Worm (Caenorhabditis elegans) whole organism, late embryonic: ENCODE data around the gene egrh-3.

Source experiments
- C08G9.2 ChIP-seq: sonication (generic microtip); optimal IDR thresholded peaks from 2 replicates; lab custom pipeline; 2016; ENCODE audit warnings: mild to moderate bottlenecking, missing genetic modification characterization, moderate library complexity, missing compliant biosample characterization
- C38D4.7 ChIP-seq: fragments of 200-800 bp; sonication (Bioruptor generic); optimal IDR thresholded peaks from 2 replicates; lab custom pipeline; 2018; ENCODE audit warnings: mild to moderate bottlenecking, missing genetic modification characterization, moderate library complexity, missing compliant biosample characterization
- F13H6.1 ChIP-seq: sonication (generic microtip); optimal IDR thresholded peaks from 2 replicates; lab custom pipeline; 2016; ENCODE audit warnings: missing genetic modification characterization, missing compliant biosample characterization
- T23F11.4 ChIP-seq: fragments of 200-800 bp; sonication (Bioruptor generic); optimal IDR thresholded peaks from 2 replicates; lab custom pipeline; 2018; ENCODE audit warnings: mild to moderate bottlenecking, missing genetic modification characterization, missing compliant biosample characterization
- ama-1 ChIP-seq: fragments of 150-350 bp; optimal IDR thresholded peaks from 2 replicates; lab custom pipeline; 2014
- ceh-14 ChIP-seq: sonication (generic microtip); optimal IDR thresholded peaks from 2 replicates; lab custom pipeline; 2016; ENCODE audit warnings: missing genotype, missing genetic modification characterization, missing compliant biosample characterization
- ceh-18 ChIP-seq: sonication (generic microtip); optimal IDR thresholded peaks from 2 replicates; lab custom pipeline; 2016; ENCODE audit warnings: missing genetic modification characterization, missing compliant biosample characterization
- ceh-19 ChIP-seq: fragments of 200-800 bp; sonication (Bioruptor generic); optimal IDR thresholded peaks from 2 replicates; lab custom pipeline; 2018; ENCODE audit warnings: mild to moderate bottlenecking, missing genetic modification characterization, missing compliant biosample characterization
- ceh-30 ChIP-seq: fragments of 150-350 bp; optimal IDR thresholded peaks from 2 replicates; lab custom pipeline; 2014; ENCODE audit warnings: missing biosample characterization, missing genetic modification characterization
- ceh-34 ChIP-seq: sonication (generic microtip); optimal IDR thresholded peaks from 2 replicates; lab custom pipeline; 2016; ENCODE audit warnings: mild to moderate bottlenecking, missing genetic modification characterization, missing compliant biosample characterization
- ceh-45 ChIP-seq: fragments of 200-800 bp; sonication (Bioruptor generic); IDR thresholded peaks from 2 replicates; pipeline ENCODE4 v1.3.6; 2022; ENCODE audit warnings: missing genetic modification reagents, missing genetic modification characterization, missing compliant biosample characterization
- ceh-48 ChIP-seq: sonication (generic microtip); optimal IDR thresholded peaks from 2 replicates; lab custom pipeline; 2016; ENCODE audit warnings: missing genetic modification characterization, inconsistent platforms, missing compliant biosample characterization
- ceh-6 ChIP-seq: fragments of 200-800 bp; sonication (Bioruptor generic); optimal IDR thresholded peaks from 2 replicates; lab custom pipeline; 2018; ENCODE audit warnings: mild to moderate bottlenecking, missing genetic modification characterization, missing compliant biosample characterization
- che-1 ChIP-seq: sonication (generic microtip); optimal IDR thresholded peaks from 2 replicates; lab custom pipeline; 2016; ENCODE audit warnings: mild to moderate bottlenecking, missing genetic modification characterization, missing compliant biosample characterization
- dve-1 ChIP-seq: sonication (generic microtip); optimal IDR thresholded peaks from 2 replicates; lab custom pipeline; 2017; ENCODE audit warnings: antibody characterized with exemption, mild to moderate bottlenecking, missing genetic modification characterization, missing compliant biosample characterization
- ets-4 ChIP-seq: sonication (generic microtip); optimal IDR thresholded peaks from 2 replicates; lab custom pipeline; 2016; ENCODE audit warnings: missing genetic modification characterization, missing compliant biosample characterization
- eyg-1 ChIP-seq: sonication (generic microtip); optimal IDR thresholded peaks from 2 replicates; lab custom pipeline; 2016; ENCODE audit warnings: missing genotype, missing genetic modification characterization, missing compliant biosample characterization
- fkh-10 ChIP-seq: fragments of 150-350 bp; optimal IDR thresholded peaks from 2 replicates; lab custom pipeline; 2014; ENCODE audit warnings: missing biosample characterization, missing genetic modification reagents, missing genetic modification characterization
- fkh-6 ChIP-seq: sonication (generic microtip); optimal IDR thresholded peaks from 2 replicates; lab custom pipeline; 2016; ENCODE audit warnings: missing genetic modification characterization, missing compliant biosample characterization
- gmeb-2 ChIP-seq: sonication (generic microtip); optimal IDR thresholded peaks from 2 replicates; lab custom pipeline; 2016; ENCODE audit warnings: missing genetic modification characterization, inconsistent platforms, missing compliant biosample characterization
- hlh-15 ChIP-seq: sonication (generic microtip); optimal IDR thresholded peaks from 2 replicates; lab custom pipeline; 2016; ENCODE audit warnings: missing genetic modification characterization, missing compliant biosample characterization
- hlh-6 ChIP-seq: sonication (generic microtip); optimal IDR thresholded peaks from 2 replicates; lab custom pipeline; 2016; ENCODE audit warnings: missing genotype, missing genetic modification characterization, missing compliant biosample characterization
- hlh-8 ChIP-seq: sonication (generic microtip); optimal IDR thresholded peaks from 2 replicates; lab custom pipeline; 2016; ENCODE audit warnings: missing genotype, missing genetic modification characterization, missing compliant biosample characterization
- nfya-1 ChIP-seq: sonication (generic microtip); optimal IDR thresholded peaks from 2 replicates; lab custom pipeline; 2017; ENCODE audit warnings: missing genetic modification characterization, mild to moderate bottlenecking, missing compliant biosample characterization, antibody characterized with exemption, moderate library complexity
- pat-9 ChIP-seq: fragments of 200-800 bp; sonication (Bioruptor generic); optimal IDR thresholded peaks from 2 replicates; lab custom pipeline; 2018; ENCODE audit warnings: mild to moderate bottlenecking, missing genetic modification characterization, moderate library complexity, missing compliant biosample characterization
- ref-2 ChIP-seq: sonication (generic microtip); optimal IDR thresholded peaks from 2 replicates; lab custom pipeline; 2016; ENCODE audit warnings: missing genetic modification characterization, missing compliant biosample characterization
- rnt-1 ChIP-seq: sonication (generic microtip); optimal IDR thresholded peaks from 2 replicates; lab custom pipeline; 2016; ENCODE audit warnings: missing genetic modification characterization, missing compliant biosample characterization
- tbx-2 ChIP-seq: sonication (generic microtip); optimal IDR thresholded peaks from 2 replicates; lab custom pipeline; 2016; ENCODE audit warnings: missing genetic modification characterization, missing compliant biosample characterization
- unc-42 ChIP-seq: sonication (generic microtip); optimal IDR thresholded peaks from 2 replicates; lab custom pipeline; 2016; ENCODE audit warnings: missing genotype, missing genetic modification characterization, missing compliant biosample characterization
- unc-55 ChIP-seq: sonication (generic microtip); optimal IDR thresholded peaks from 2 replicates; lab custom pipeline; 2017; ENCODE audit warnings: missing biosample characterization, missing genetic modification reagents, missing genetic modification characterization

The egrh-3 gene

DNA sequence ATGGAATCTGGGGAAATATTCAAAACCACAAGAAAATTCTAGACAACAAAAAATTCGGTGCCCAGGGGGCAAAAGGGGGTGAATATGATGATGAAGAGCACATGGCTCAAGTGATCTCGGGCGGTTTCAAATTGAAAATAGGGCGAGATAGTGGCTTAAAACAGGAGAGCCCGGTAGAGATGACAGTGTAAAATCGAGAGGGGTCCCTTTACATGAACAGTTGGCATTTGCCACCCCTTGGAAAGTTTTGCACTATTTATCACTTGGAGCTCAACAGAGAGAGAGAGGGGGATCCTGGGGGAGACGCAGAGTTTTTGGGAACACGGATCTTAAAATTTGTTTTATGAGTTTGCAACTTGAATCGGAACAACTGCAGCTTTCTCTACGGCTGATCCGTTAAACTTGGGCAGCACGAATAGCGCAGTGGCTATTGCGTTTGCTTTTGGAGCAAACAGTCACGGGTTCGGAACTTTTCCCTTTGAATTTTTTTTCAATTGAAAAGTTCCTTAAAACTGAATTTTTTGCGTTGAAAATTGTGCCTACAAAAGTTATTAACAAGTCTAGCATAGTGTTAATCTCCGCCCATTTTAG lies 23.1 kb downstream of the egrh-3 start:
- TF ChIP-seq ref-2 (tag; lab: Kevin White, UChicago) = peak; percentile 14
- peak; percentile 13 for TF ChIP-seq pat-9 (tag; lab: Kevin White, UChicago)
- peak; percentile 64 for TF ChIP-seq ceh-18 (tag; lab: Kevin White, UChicago)
- peak; percentile 27 for TF ChIP-seq ceh-34 (tag; lab: Kevin White, UChicago)
- TF ChIP-seq hlh-6 (tag; lab: Kevin White, UChicago) = no peak
- TF ChIP-seq unc-55 (GFP tag; lab: Kevin White, UChicago) = peak; percentile 32
- TF ChIP-seq ceh-30 (tag; lab: Kevin White, UChicago) = peak; percentile 14
- TF ChIP-seq F13H6.1 (tag; lab: Kevin White, UChicago) = no peak
- no peak for TF ChIP-seq ceh-19 (GFP tag; lab: Kevin White, UChicago)
- TF ChIP-seq gmeb-2 (tag; lab: Kevin White, UChicago) = no peak
- peak; percentile 12 for TF ChIP-seq hlh-8 (tag; lab: Kevin White, UChicago)
- peak; percentile 63 for TF ChIP-seq rnt-1

DNA sequence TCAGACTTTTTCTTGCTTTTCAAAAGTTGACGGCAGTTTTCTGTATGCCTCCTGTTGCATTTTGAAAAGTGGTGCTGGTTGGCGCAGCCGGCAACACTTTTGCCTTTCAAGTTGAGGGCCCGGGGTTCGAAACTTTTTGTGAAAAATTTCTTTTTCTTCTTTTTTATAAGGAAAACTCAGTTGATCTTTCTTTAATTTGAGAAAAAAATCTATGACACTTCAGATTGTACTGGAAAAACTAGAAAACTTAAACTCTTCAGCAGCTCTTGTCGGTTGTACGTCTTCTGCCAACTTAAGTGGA lies 23.7 kb downstream of the egrh-3 start:
- TF ChIP-seq ceh-45 (GFP tag; lab: Robert Waterston, UW) (no peak), tbx-2 (tag; lab: Kevin White, UChicago) (no peak), eyg-1 (tag; lab: Kevin White, UChicago) (no peak), ref-2 (tag; lab: Kevin White, UChicago) (no peak), rnt-1 (no peak), ceh-48 (no peak), ets-4 (tag; lab: Kevin White, UChicago) (no peak)
- TF ChIP-seq, all 69 proteins: peak for 0

DNA sequence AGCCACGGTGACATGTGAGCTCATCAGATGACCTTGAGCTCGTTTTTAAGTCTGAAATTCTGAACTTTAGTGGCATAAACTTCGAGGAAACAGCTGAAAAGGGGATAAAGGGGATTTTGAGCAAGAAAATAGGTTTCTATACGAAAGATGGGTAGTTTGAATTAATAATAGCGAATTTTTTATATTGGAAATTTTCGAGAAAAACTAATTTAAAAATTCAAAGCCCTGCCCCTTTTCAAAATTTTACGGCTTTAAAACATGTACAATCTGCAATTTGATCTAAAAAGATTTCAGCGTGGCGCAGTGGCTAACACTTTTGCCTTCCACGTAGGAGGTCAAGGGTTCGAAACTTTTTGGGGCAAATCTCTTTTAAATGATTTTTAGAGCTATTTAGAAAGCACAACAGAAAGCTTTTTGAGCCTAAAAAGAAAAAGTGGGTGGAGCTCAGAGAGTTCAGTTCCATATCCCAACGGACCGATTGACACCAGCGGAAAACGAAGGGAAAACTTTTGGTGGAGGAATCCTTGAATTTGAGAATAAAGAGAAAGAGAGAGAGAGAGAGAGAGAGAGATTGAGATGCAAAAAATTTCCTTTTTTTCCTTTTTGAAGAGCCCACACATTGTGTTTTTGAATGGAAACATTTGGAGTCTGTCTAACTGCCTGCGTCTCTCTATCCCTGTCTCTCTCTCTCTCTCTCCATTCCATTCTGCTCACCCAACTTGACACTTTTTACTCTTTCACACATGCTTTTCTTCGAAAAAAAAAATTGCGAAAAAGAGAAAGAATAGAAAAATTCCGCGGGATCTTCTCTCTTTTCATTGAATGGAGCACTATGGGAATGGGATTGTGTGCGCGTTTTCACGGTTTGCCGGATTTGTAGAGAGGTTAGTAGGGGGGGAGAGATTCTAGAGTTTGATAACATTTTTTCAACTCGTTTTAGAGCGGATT lies 24.3 kb downstream of the egrh-3 start, which contains the start of gene Y69A2AR.31:
TSS of gene Y69A2AR.31 (minus strand) at position 51 of the 948 bp plus-strand sequence.
- no peak for TF ChIP-seq che-1
- TF ChIP-seq nfya-1 (tag; lab: Kevin White, UChicago) = peak; percentile 3

DNA sequence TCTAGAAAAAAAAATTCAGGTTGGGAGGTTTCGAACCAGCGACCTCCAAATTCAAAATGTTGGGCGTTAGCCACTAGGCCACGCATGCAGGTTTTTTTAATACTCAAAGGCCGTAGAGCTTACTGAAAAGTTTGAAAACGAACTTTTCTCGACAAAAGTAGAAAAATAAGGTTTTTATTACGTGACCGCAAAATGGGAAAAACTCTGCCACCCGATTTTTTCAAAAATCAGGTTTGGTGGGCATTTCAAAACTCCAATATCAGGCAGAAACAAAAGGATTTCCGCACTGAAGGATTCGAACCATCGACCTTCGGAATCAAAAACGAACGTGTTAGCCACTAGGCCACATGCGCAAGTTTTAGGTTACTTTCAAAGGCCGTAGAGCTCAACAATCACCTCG lies 29.8 kb downstream of the egrh-3 start:
- TF ChIP-seq C08G9.2 (tag; lab: Kevin White, UChicago) (no peak), hlh-15 (no peak), ceh-6 (GFP tag; lab: Kevin White, UChicago) (no peak), dve-1 (tag; lab: Kevin White, UChicago) (no peak), fkh-6 (tag; lab: Kevin White, UChicago) (no peak)
- TF ChIP-seq, all 69 proteins: peak for 0

DNA sequence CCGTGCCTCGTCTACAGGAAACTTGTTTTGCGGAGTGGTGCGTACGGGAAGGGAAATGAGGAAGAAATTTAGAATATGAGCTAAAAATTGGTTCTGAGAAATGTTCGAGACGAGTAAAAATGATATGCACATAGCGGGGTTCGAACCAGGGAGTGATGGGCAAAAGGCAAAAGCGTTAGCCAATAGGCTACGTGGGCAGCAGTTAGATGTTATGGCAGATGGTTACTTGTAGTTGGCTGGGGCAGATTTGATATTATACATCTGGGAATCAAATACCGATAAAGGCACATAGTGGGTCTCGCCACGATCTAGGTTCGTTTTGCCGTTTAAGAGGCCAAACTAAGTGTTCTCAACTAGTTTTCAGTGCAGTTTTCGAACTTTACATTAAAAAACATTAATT lies 31.3 kb downstream of the egrh-3 start:
- TF ChIP-seq ama-1 (no peak), ceh-6 (GFP tag; lab: Kevin White, UChicago) (peak; percentile 48), ref-2 (tag; lab: Kevin White, UChicago) (peak; percentile 3), pat-9 (tag; lab: Kevin White, UChicago) (no peak), hlh-6 (tag; lab: Kevin White, UChicago) (no peak)

DNA sequence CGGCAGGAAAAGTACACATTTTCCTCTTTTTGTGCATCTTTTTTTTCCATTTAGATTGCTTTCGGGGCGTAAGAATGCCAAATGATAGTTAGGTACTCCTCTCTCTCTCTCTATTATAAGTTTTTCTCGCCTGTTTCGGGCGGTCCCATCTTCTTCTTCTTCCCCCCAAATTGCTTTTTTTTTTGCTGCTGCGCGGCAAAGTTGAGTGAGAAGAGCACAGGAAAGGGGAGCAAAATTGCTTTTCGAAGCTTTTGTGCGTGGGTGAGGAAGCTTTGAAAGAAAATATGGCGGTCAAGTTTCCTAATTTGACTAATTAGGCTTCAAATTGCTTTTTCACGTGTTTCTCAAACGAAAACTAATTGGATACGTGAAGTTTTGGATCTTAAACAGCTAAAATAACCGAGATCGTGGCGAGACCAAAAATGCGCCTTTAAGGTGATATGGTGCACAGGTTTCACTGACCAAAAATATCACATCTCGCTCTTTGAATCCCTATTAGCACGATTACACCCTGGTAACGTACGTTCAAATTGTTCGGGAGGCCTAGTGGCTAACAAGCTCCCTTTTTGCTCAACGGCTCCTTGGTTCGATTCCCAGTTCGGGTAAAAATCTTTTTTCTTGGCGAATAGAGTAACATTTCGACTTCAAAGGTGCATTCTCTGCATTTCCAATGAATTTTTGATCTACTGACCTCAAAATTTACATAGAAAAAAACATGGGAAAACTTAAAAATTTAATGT lies 32.0 kb downstream of the egrh-3 start:
- TF ChIP-seq ets-4 (tag; lab: Kevin White, UChicago) (no peak), ama-1 (no peak), unc-42 (tag; lab: Kevin White, UChicago) (peak; percentile 61), ceh-45 (GFP tag; lab: Robert Waterston, UW) (no peak), T23F11.4 (GFP tag; lab: Kevin White, UChicago) (no peak), hlh-6 (tag; lab: Kevin White, UChicago) (no peak), C08G9.2 (tag; lab: Kevin White, UChicago) (no peak), ceh-14 (tag; lab: Kevin White, UChicago) (peak; percentile 33), C38D4.7 (GFP tag; lab: Kevin White, UChicago) (no peak), ceh-34 (tag; lab: Kevin White, UChicago) (no peak), fkh-10 (GFP tag; lab: Kevin White, UChicago) (no peak)
